Worm (Caenorhabditis elegans): ENCODE data around the gene str-230.

DNA sequence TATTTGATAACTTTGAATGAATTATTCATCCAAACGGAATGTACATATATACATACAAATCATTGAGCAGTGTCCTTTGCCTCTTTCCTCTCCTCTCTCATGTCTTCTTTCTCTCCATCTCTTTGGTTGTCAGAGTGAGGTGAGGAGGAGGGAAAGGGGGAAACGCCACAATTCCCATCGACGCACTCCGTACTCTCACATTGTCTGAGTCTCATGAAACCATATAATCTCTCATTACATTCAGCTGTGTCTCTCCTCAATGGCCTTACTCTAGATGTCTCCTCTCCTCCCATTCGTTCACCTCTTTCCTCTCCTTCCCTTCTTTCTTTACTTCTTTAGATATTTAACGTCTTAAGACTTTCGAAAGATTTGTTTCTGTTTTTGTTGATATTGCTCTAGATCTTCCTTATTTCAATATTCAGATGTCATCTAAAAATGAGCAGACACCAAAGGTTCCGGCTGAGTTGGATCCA is 33.0 kb downstream of the str-230 start, which contains the start of gene ceh-74:
- no peak for TF ChIP-seq flt-1 (GFP tag; IDR thresholded peaks at IDR 0.05)
- no peak for TF ChIP-seq F13C5.2 (tag; optimal IDR thresholded peaks at IDR 0.05)

Measured in whole organism, early embryonic.